Fruit fly (Drosophila melanogaster) Kc167 (cell line): ENCODE results near the gene mah.

ENCODE experiments used
- h ChIP-seq: fragments of >200 bp; optimal IDR thresholded peaks from 3 replicates; lab custom pipeline; 2018; ENCODE audit warnings: missing external identifiers
- insv ChIP-seq: fragments of >200 bp; optimal IDR thresholded peaks from 3 replicates; lab custom pipeline; 2018; ENCODE audit warnings: missing external identifiers
- psq ChIP-seq: fragments of >200 bp; optimal IDR thresholded peaks from 2 replicates; lab custom pipeline; 2017; ENCODE audit warnings: missing external identifiers
- ttk ChIP-seq: sonication (Bioruptor generic); optimal IDR thresholded peaks from 2 replicates; lab custom pipeline; 2017; ENCODE audit warnings: missing external identifiers

dm6 chr3R:24976144-24976543, 28.7 kb downstream of the mah start:
- TF ChIP-seq ttk (lab: Kevin White, UChicago) (no peak), h (lab: Kevin White, UChicago) (no peak), psq (lab: Kevin White, UChicago) (no peak), insv (lab: Kevin White, UChicago) (no peak)
